Worm (Caenorhabditis elegans) whole organism, L1 larva: ENCODE measurements around the gene W01B6.3.

ENCODE experiments used
- F16B12.6 ChIP-seq: fragments of 150-350 bp; optimal IDR thresholded peaks from 2 replicates; lab custom pipeline; 2014; ENCODE audit warnings: missing biosample characterization, missing genetic modification characterization
- alr-1 ChIP-seq: fragments of 200-800 bp; sonication (Bioruptor generic); optimal IDR thresholded peaks from 2 replicates; lab custom pipeline; 2018; ENCODE audit warnings: borderline replicate concordance, mild to moderate bottlenecking, missing genetic modification characterization, missing compliant biosample characterization
- aly-2 ChIP-seq: fragments of 150-350 bp; optimal IDR thresholded peaks from 2 replicates; lab custom pipeline; 2014; ENCODE audit warnings: missing biosample characterization, missing genetic modification characterization
- blmp-1 ChIP-seq: fragments of 150-350 bp; optimal IDR thresholded peaks from 2 replicates; lab custom pipeline; 2014; ENCODE audit warnings: missing biosample characterization, missing genetic modification characterization
- ceh-63 ChIP-seq: fragments of 200-800 bp; sonication (Bioruptor generic); optimal IDR thresholded peaks from 2 replicates; lab custom pipeline; 2018; ENCODE audit warnings: mild to moderate bottlenecking, missing genetic modification characterization, missing compliant biosample characterization
- ceh-88 ChIP-seq: fragments of 200-800 bp; sonication (Bioruptor generic); IDR thresholded peaks from 2 replicates; pipeline ENCODE4 v1.3.6; 2022; ENCODE audit warnings: missing genetic modification characterization, missing compliant biosample characterization
- ceh-90 ChIP-seq: sonication (generic microtip); optimal IDR thresholded peaks from 2 replicates; lab custom pipeline; 2016; ENCODE audit warnings: missing genetic modification characterization, missing compliant biosample characterization
- dpl-1 ChIP-seq, 3 experiments: fragments of 150-350 bp in 2 of 3; sonication (generic microtip) in 1 of 3; optimal IDR thresholded peaks; 2 replicates each; lab custom pipeline; 2014 to 2017; ENCODE audit warnings: missing biosample characterization in 3 of 3, missing genetic modification characterization in 3 of 3, missing genetic modification reagents in 3 of 3
- efl-1 ChIP-seq, 4 experiments: fragments of 150-350 bp; optimal IDR thresholded peaks in 3 of 4; peaks in 1 of 4; 1 replicate in 1 of 4; 2 replicates in 3 of 4; lab custom pipeline; 2014; ENCODE audit warnings: missing biosample characterization in 2 of 4, missing genetic modification characterization in 2 of 4, missing genetic modification reagents in 2 of 4
- egl-13 ChIP-seq: sonication (generic microtip); optimal IDR thresholded peaks from 2 replicates; lab custom pipeline; 2016; ENCODE audit warnings: missing genotype, missing genetic modification reagents, missing genetic modification characterization, missing compliant biosample characterization
- egl-27 ChIP-seq, 2 experiments: fragments of 150-350 bp in 1 of 2; sonication (generic microtip); optimal IDR thresholded peaks; 3 replicates each; lab custom pipeline; 2017 to 2018; ENCODE audit warnings: missing biosample characterization in 2 of 2, missing genetic modification characterization in 2 of 2, missing genetic modification reagents in 2 of 2
- elt-2 ChIP-seq: sonication (generic microtip); optimal IDR thresholded peaks from 2 replicates; lab custom pipeline; 2016; ENCODE audit warnings: missing genetic modification characterization, mild to moderate bottlenecking, inconsistent platforms, missing compliant biosample characterization, missing genetic modification reagents
- fkh-10 ChIP-seq: sonication (generic microtip); optimal IDR thresholded peaks from 2 replicates; lab custom pipeline; 2017; ENCODE audit warnings: missing biosample characterization, missing genetic modification reagents, missing genetic modification characterization
- fos-1 ChIP-seq: fragments of 150-350 bp; optimal IDR thresholded peaks from 2 replicates; lab custom pipeline; 2014; ENCODE audit warnings: missing biosample characterization, missing genetic modification characterization
- grh-1 ChIP-seq: fragments of 200-800 bp; sonication (Bioruptor generic); IDR thresholded peaks from 2 replicates; pipeline ENCODE4 v1.3.6; 2022; ENCODE audit warnings: missing genetic modification reagents, missing genetic modification characterization, missing compliant biosample characterization
- hlh-17 ChIP-seq: fragments of 200-800 bp; sonication (Bioruptor generic); optimal IDR thresholded peaks from 2 replicates; lab custom pipeline; 2018; ENCODE audit warnings: missing genetic modification characterization, mild to moderate bottlenecking, missing compliant biosample characterization, moderate library complexity, borderline replicate concordance
- hlh-4 ChIP-seq: sonication (generic microtip); optimal IDR thresholded peaks from 2 replicates; lab custom pipeline; 2016; ENCODE audit warnings: mild to moderate bottlenecking, missing genetic modification characterization, missing compliant biosample characterization
- irx-1 ChIP-seq: sonication (generic microtip); optimal IDR thresholded peaks from 2 replicates; lab custom pipeline; 2016; ENCODE audit warnings: missing genetic modification characterization, missing compliant biosample characterization
- lin-13 ChIP-seq: fragments of 150-350 bp; optimal IDR thresholded peaks from 2 replicates; lab custom pipeline; 2014; ENCODE audit warnings: missing biosample characterization, missing genetic modification reagents, missing genetic modification characterization
- lin-14 ChIP-seq: fragments of 200-800 bp; sonication (Bioruptor generic); optimal IDR thresholded peaks from 2 replicates; lab custom pipeline; 2018; ENCODE audit warnings: mild to moderate bottlenecking, missing genetic modification characterization, moderate library complexity, missing compliant biosample characterization
- lin-35 ChIP-seq, 2 experiments: fragments of 150-350 bp; optimal IDR thresholded peaks; 2 replicates each; lab custom pipeline; 2014; ENCODE audit warnings: missing biosample characterization in 2 of 2, missing genetic modification characterization in 2 of 2, missing genetic modification reagents in 2 of 2
- lir-3 ChIP-seq: sonication (generic microtip); optimal IDR thresholded peaks from 2 replicates; lab custom pipeline; 2016; ENCODE audit warnings: mild to moderate bottlenecking, missing genetic modification characterization, moderate library complexity, missing compliant biosample characterization; ENCODE audit not compliant: poor library complexity
- mab-9 ChIP-seq: fragments of 200-800 bp; sonication (Bioruptor generic); IDR thresholded peaks from 2 replicates; pipeline ENCODE4 v1.3.6; 2022; ENCODE audit warnings: missing genetic modification reagents, missing genetic modification characterization, missing compliant biosample characterization
- mep-1 ChIP-seq: fragments of 150-350 bp; optimal IDR thresholded peaks from 2 replicates; lab custom pipeline; 2014; ENCODE audit warnings: missing biosample characterization, missing genetic modification characterization
- nhr-11 ChIP-seq: fragments of 150-350 bp; optimal IDR thresholded peaks from 2 replicates; lab custom pipeline; 2014; ENCODE audit warnings: missing biosample characterization, missing genetic modification characterization
- nhr-19 ChIP-seq: fragments of 200-800 bp; sonication (Bioruptor generic); conservative IDR thresholded peaks from 2 replicates; pipeline ENCODE4 v1.3.6; 2022; ENCODE audit warnings: missing genetic modification characterization, missing compliant biosample characterization
- nhr-20 ChIP-seq: sonication (generic microtip); optimal IDR thresholded peaks from 2 replicates; lab custom pipeline; 2016; ENCODE audit warnings: mild to moderate bottlenecking, missing genetic modification characterization, missing compliant biosample characterization
- nhr-28 ChIP-seq: fragments of 150-350 bp; optimal IDR thresholded peaks from 2 replicates; lab custom pipeline; 2014; ENCODE audit warnings: missing biosample characterization, missing genetic modification characterization
- nhr-85 ChIP-seq: sonication (generic microtip); peaks from one replicate; lab custom pipeline; 2016; ENCODE audit warnings: missing genetic modification characterization, inconsistent platforms, missing compliant biosample characterization
- nhr-90 ChIP-seq: sonication (generic microtip); optimal IDR thresholded peaks from 2 replicates; lab custom pipeline; 2016; ENCODE audit warnings: mild to moderate bottlenecking, missing genetic modification characterization, missing compliant biosample characterization; ENCODE audit not compliant: poor library complexity
- pag-3 ChIP-seq: sonication (generic microtip); optimal IDR thresholded peaks from 2 replicates; lab custom pipeline; 2017; ENCODE audit warnings: missing genetic modification characterization, mild to moderate bottlenecking, missing compliant biosample characterization, antibody characterized with exemption, borderline replicate concordance; ENCODE audit not compliant: insufficient read depth
- skn-1 ChIP-seq: fragments of 150-350 bp; optimal IDR thresholded peaks from 2 replicates; lab custom pipeline; 2014; ENCODE audit warnings: missing biosample characterization, missing genetic modification characterization
- sox-4 ChIP-seq: sonication (generic microtip); optimal IDR thresholded peaks from 2 replicates; lab custom pipeline; 2016; ENCODE audit warnings: missing genetic modification characterization, missing compliant biosample characterization
- sptf-1 ChIP-seq: fragments of 150-350 bp; optimal IDR thresholded peaks from 2 replicates; lab custom pipeline; 2014; ENCODE audit warnings: missing biosample characterization, missing genetic modification characterization
- unc-86 ChIP-seq: sonication (generic microtip); optimal IDR thresholded peaks from 2 replicates; lab custom pipeline; 2016; ENCODE audit warnings: missing genetic modification characterization, missing compliant biosample characterization
- unc-98 ChIP-seq: fragments of 200-800 bp; sonication (Bioruptor generic); IDR thresholded peaks from 2 replicates; pipeline ENCODE4 v1.3.6; 2022; ENCODE audit warnings: missing genetic modification characterization, missing compliant biosample characterization
- zag-1 ChIP-seq: fragments of 150-350 bp; optimal IDR thresholded peaks from 2 replicates; lab custom pipeline; 2014; ENCODE audit warnings: missing biosample characterization, missing genetic modification characterization
- ztf-4 ChIP-seq: fragments of 150-350 bp; optimal IDR thresholded peaks from 2 replicates; lab custom pipeline; 2014; ENCODE audit warnings: missing biosample characterization, missing genetic modification characterization

Gene W01B6.3

ce11 chrIV:10072527-10072926 lies at the start of gene W01B6.3:
Gene W01B6.3 (minus strand): TSS chrIV:10072627.
- TF ChIP-seq mep-1 (tag; lab: Kevin White, UChicago) = no peak
- TF ChIP-seq irx-1 (tag; lab: Kevin White, UChicago) = no peak
- no peak for TF ChIP-seq hlh-4
- TF ChIP-seq pag-3 (tag; lab: Kevin White, UChicago) = no peak
- no peak for TF ChIP-seq skn-1 (tag; lab: Kevin White, UChicago)
- no peak for TF ChIP-seq dpl-1 (GFP tag; optimal IDR thresholded peaks at IDR 0.05; lab: Kevin White, UChicago)
- TF ChIP-seq sox-4 = no peak
- no peak for TF ChIP-seq fkh-10 (GFP tag; lab: Kevin White, UChicago)
- TF ChIP-seq ceh-90 = no peak
- no peak for TF ChIP-seq efl-1 (optimal IDR thresholded peaks at IDR 0.05; lab: Kevin White, UChicago)
- no peak for TF ChIP-seq efl-1 (GFP tag; optimal IDR thresholded peaks at IDR 0.05 in 1 of 2; lab: Kevin White, UChicago)
- TF ChIP-seq nhr-11 (tag; lab: Kevin White, UChicago) = no peak
- no peak for TF ChIP-seq mab-9 (GFP tag; lab: Robert Waterston, UW)
- TF ChIP-seq lir-3 (tag; lab: Kevin White, UChicago) = no peak
- no peak for TF ChIP-seq unc-98
- no peak for TF ChIP-seq alr-1 (tag; lab: Kevin White, UChicago)
- no peak for TF ChIP-seq nhr-20
- no peak for TF ChIP-seq nhr-90 (tag; lab: Kevin White, UChicago)
- no peak for TF ChIP-seq nhr-19 (GFP tag; lab: Robert Waterston, UW)
- TF ChIP-seq lin-14 (GFP tag; lab: Kevin White, UChicago) = no peak
- TF ChIP-seq, all 84 proteins: peak for 0

ce11 chrIV:10122205-10122604 lies 49.8 kb upstream of the W01B6.3 start, which contains the start of gene irld-21:
Gene irld-21 (minus strand): TSS chrIV:10122305.
- no peak for TF ChIP-seq blmp-1
- TF ChIP-seq egl-13 (tag; lab: Kevin White, UChicago) = no peak
- no peak for TF ChIP-seq mep-1 (tag; lab: Kevin White, UChicago)
- TF ChIP-seq hlh-4 = no peak
- TF ChIP-seq elt-2 = no peak
- no peak for TF ChIP-seq ceh-90
- TF ChIP-seq grh-1 (GFP tag; lab: Robert Waterston, UW) = no peak
- TF ChIP-seq nhr-85 (tag; lab: Kevin White, UChicago) = no peak

- TF ChIP-seq lin-35 (GFP tag; optimal IDR thresholded peaks at IDR 0.05; lab: Kevin White, UChicago) (no peak), sptf-1 (tag; lab: Kevin White, UChicago) (no peak), fos-1 (no peak), egl-27 (tag; optimal IDR thresholded peaks at IDR 0.05; lab: Kevin White, UChicago) (no peak), hlh-4 (no peak), ceh-88 (GFP tag; lab: Robert Waterston, UW) (no peak), hlh-17 (GFP tag; lab: Kevin White, UChicago) (no peak), mep-1 (tag; lab: Kevin White, UChicago) (no peak), nhr-20 (no peak), F16B12.6 (tag; lab: Kevin White, UChicago) (no peak), ceh-63 (GFP tag; lab: Kevin White, UChicago) (no peak), nhr-28 (tag; lab: Kevin White, UChicago) (no peak), zag-1 (tag; lab: Kevin White, UChicago) (no peak), ztf-4 (tag; lab: Kevin White, UChicago) (no peak), lin-13 (GFP tag; lab: Kevin White, UChicago) (no peak), aly-2 (no peak), unc-86 (tag; lab: Kevin White, UChicago) (no peak)
These were observed 44.3 kb upstream of the W01B6.3 start for ce11 chrIV:10116765-10117164.
